Worm (Caenorhabditis elegans) whole organism, L1 larva: ENCODE results near the gene ztf-17.

Experiments
- alr-1 ChIP-seq: fragments of 200-800 bp; sonication (Bioruptor generic); optimal IDR thresholded peaks from 2 replicates; lab custom pipeline; 2018; ENCODE audit warnings: borderline replicate concordance, mild to moderate bottlenecking, missing genetic modification characterization, missing compliant biosample characterization
- ama-1 ChIP-seq: fragments of 150-350 bp; optimal IDR thresholded peaks from 2 replicates; lab custom pipeline; 2014
- fos-1 ChIP-seq: fragments of 150-350 bp; optimal IDR thresholded peaks from 2 replicates; lab custom pipeline; 2014; ENCODE audit warnings: missing biosample characterization, missing genetic modification characterization
- lin-13 ChIP-seq: fragments of 150-350 bp; optimal IDR thresholded peaks from 2 replicates; lab custom pipeline; 2014; ENCODE audit warnings: missing biosample characterization, missing genetic modification reagents, missing genetic modification characterization
- lin-39 ChIP-seq: fragments of 150-350 bp; optimal IDR thresholded peaks from 2 replicates; lab custom pipeline; 2014; ENCODE audit warnings: missing biosample characterization, missing genetic modification reagents, missing genetic modification characterization
- lir-3 ChIP-seq: sonication (generic microtip); optimal IDR thresholded peaks from 2 replicates; lab custom pipeline; 2016; ENCODE audit warnings: mild to moderate bottlenecking, missing genetic modification characterization, moderate library complexity, missing compliant biosample characterization; ENCODE audit not compliant: poor library complexity
- lsy-2 ChIP-seq, 2 experiments: fragments of 150-350 bp; optimal IDR thresholded peaks; 2 replicates each; lab custom pipeline; 2014; ENCODE audit warnings: missing biosample characterization in 2 of 2, missing genetic modification characterization in 2 of 2
- nhr-19 ChIP-seq: fragments of 200-800 bp; sonication (Bioruptor generic); conservative IDR thresholded peaks from 2 replicates; pipeline ENCODE4 v1.3.6; 2022; ENCODE audit warnings: missing genetic modification characterization, missing compliant biosample characterization
- nhr-76 ChIP-seq: sonication (generic microtip); optimal IDR thresholded peaks from 2 replicates; lab custom pipeline; 2017; ENCODE audit warnings: missing biosample characterization, missing genetic modification characterization
- nhr-77 ChIP-seq: fragments of 150-350 bp; optimal IDR thresholded peaks from 2 replicates; lab custom pipeline; 2014; ENCODE audit warnings: missing biosample characterization, missing genetic modification characterization
- unc-62 ChIP-seq: fragments of 150-350 bp; optimal IDR thresholded peaks from 2 replicates; lab custom pipeline; 2014; ENCODE audit warnings: missing biosample characterization, missing genetic modification reagents, missing genetic modification characterization

DNA sequence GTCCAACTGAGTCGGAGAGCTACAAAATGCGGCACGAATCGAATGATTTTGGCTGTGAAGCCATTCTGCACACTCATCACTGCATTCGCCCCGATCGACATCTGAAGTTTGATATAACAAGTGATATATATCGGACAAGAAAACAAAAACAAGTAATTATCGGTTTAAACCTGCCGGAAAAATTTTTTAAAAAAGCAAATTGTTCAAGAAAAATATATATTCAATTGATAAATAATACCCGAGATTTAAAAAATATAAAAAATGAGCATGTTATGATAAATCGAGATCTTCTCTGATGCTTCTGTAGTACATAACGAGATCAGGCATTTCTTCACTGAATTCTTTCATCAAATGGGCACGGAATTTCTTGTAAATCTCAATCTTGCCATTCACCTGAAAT lies 16.3 kb downstream of the ztf-17 start, which contains the start of gene T09A5.5:
- no peak for TF ChIP-seq lin-39 (tag; lab: Kevin White, UChicago)
- no peak for TF ChIP-seq lin-13
- TF ChIP-seq lsy-2 (tag; optimal IDR thresholded peaks at IDR 0.05; lab: Kevin White, UChicago) = no peak
- no peak for TF ChIP-seq lir-3 (tag; lab: Kevin White, UChicago)
- no peak for TF ChIP-seq unc-62 (GFP tag; lab: Kevin White, UChicago)
- TF ChIP-seq ama-1 (lab: Kevin White, UChicago) = no peak
- TF ChIP-seq alr-1 = no peak
- TF ChIP-seq nhr-19 (GFP tag; lab: Robert Waterston, UW) = no peak
- TF ChIP-seq nhr-76 (tag; lab: Kevin White, UChicago) = no peak
- no peak for TF ChIP-seq fos-1 (tag; lab: Kevin White, UChicago)
- TF ChIP-seq nhr-77 (tag; lab: Kevin White, UChicago) = no peak
